Worm (Caenorhabditis elegans): Measurements from ENCODE around the gene T05D4.2.

ce11 chrIII:13581727-13582126 is 18.8 kb upstream of the T05D4.2 start:
- TF ChIP-seq him-1 (tag; optimal IDR thresholded peaks at IDR 0.05) (no peak), dao-5 (tag; optimal IDR thresholded peaks at IDR 0.05) (no peak), W03F9.2 (tag; optimal IDR thresholded peaks at IDR 0.05) (no peak)
